Worm (Caenorhabditis elegans) whole organism, young adult: ENCODE results near the gene srt-7.

Source experiments
- hmg-20 ChIP-seq: fragments of 200-800 bp; sonication (Bioruptor generic); IDR thresholded peaks from 2 replicates; pipeline ENCODE4 v1.3.6; 2022; ENCODE audit warnings: missing genetic modification reagents, missing genetic modification characterization, missing compliant biosample characterization
- nhr-27 ChIP-seq: fragments of 200-800 bp; sonication (Bioruptor generic); optimal IDR thresholded peaks from 2 replicates; lab custom pipeline; 2018; ENCODE audit warnings: mild to moderate bottlenecking, missing genetic modification characterization, moderate library complexity, missing compliant biosample characterization
- snpc-4 ChIP-seq, 5 experiments: fragments of 150-350 bp in 1 of 5; sonication (generic microtip) in 4 of 5; optimal IDR thresholded peaks; 2 replicates each; lab custom pipeline; 2014 to 2018; ENCODE audit warnings: missing genetic modification characterization in 5 of 5, missing biosample characterization in 3 of 5, antibody characterized with exemption in 2 of 5, mild to moderate bottlenecking in 2 of 5, missing compliant biosample characterization in 2 of 5, missing genotype in 2 of 5, moderate library complexity in 2 of 5, missing genetic modification reagents in 1 of 5
- ztf-25 ChIP-seq: fragments of 200-800 bp; sonication (Bioruptor generic); IDR thresholded peaks from 2 replicates; pipeline ENCODE4 v1.3.6; 2022; ENCODE audit warnings: missing genetic modification reagents, missing genetic modification characterization, missing compliant biosample characterization

ce11 chrV:3127670-3128069, 46.1 kb downstream of the srt-7 start, which contains the start of gene Y73C8C.10:
- no peak for TF ChIP-seq ztf-25
- no peak for TF ChIP-seq nhr-27 (tag; lab: Kevin White, UChicago)
- no peak for TF ChIP-seq hmg-20 (GFP tag; lab: Robert Waterston, UW)
- no peak for TF ChIP-seq snpc-4 (GFP tag; optimal IDR thresholded peaks at IDR 0.05; lab: Kevin White, UChicago)
- TF ChIP-seq snpc-4 (tag; optimal IDR thresholded peaks at IDR 0.05; lab: Kevin White, UChicago): no peak
